Fruit fly (Drosophila melanogaster) whole organism, prepupa: ENCODE measurements around the gene CG5250.

ENCODE experiments used
- CG15336 ChIP-seq: fragments of 200-800 bp; sonication (Bioruptor generic); IDR thresholded peaks from 2 replicates; pipeline ENCODE4 v1.3.6; 2022; ENCODE audit warnings: missing biosample characterization, missing genetic modification characterization
- CG16779 ChIP-seq: fragments of 200-800 bp; sonication (Bioruptor generic); optimal IDR thresholded peaks from 3 replicates; lab custom pipeline; 2017; ENCODE audit warnings: missing biosample characterization, mild to moderate bottlenecking, missing genetic modification characterization
- CG4318 ChIP-seq: fragments of 200-800 bp; sonication (Bioruptor generic); optimal IDR thresholded peaks from 3 replicates; lab custom pipeline; 2017; ENCODE audit warnings: missing biosample characterization, mild to moderate bottlenecking, missing genetic modification characterization
- CG6163 ChIP-seq: fragments of 200-800 bp; sonication (Bioruptor generic); IDR thresholded peaks from 3 replicates; pipeline ENCODE4 v1.3.6; 2022; ENCODE audit warnings: missing biosample characterization, missing genetic modification characterization
- CG6808 ChIP-seq: fragments of 200-800 bp; sonication (Bioruptor generic); optimal IDR thresholded peaks from 3 replicates; lab custom pipeline; 2017; ENCODE audit warnings: missing biosample characterization, missing genetic modification characterization, mild to moderate bottlenecking, moderate library complexity, missing genetic modification reagents
- Ets96B ChIP-seq: fragments of 200-800 bp; optimal IDR thresholded peaks from 2 replicates; lab custom pipeline; 2019; ENCODE audit warnings: missing biosample characterization, mild to moderate bottlenecking, missing genetic modification characterization, moderate library complexity
- Hr4 ChIP-seq: fragments of 200-800 bp; sonication (Bioruptor generic); optimal IDR thresholded peaks from 3 replicates; lab custom pipeline; 2016; ENCODE audit warnings: missing biosample characterization, missing genetic modification characterization
- Met ChIP-seq: fragments of 200-800 bp; sonication (Bioruptor generic); optimal IDR thresholded peaks from 3 replicates; lab custom pipeline; 2016; ENCODE audit warnings: missing biosample characterization, missing genetic modification characterization
- Sox102F ChIP-seq: fragments of 200-800 bp; sonication (Bioruptor generic); optimal IDR thresholded peaks from 2 replicates; lab custom pipeline; 2016; ENCODE audit warnings: missing biosample characterization, mild to moderate bottlenecking, missing genetic modification characterization
- Sox14 ChIP-seq: fragments of 200-800 bp; sonication (Bioruptor generic); optimal IDR thresholded peaks from 3 replicates; lab custom pipeline; 2016; ENCODE audit warnings: missing biosample characterization, missing genetic modification characterization
- acj6 ChIP-seq: fragments of 200-800 bp; sonication (Bioruptor generic); optimal IDR thresholded peaks from 3 replicates; lab custom pipeline; 2016; ENCODE audit warnings: missing biosample characterization, missing genetic modification characterization
- lz ChIP-seq: fragments of 200-800 bp; sonication (Bioruptor generic); optimal IDR thresholded peaks from 3 replicates; lab custom pipeline; 2016; ENCODE audit warnings: missing biosample characterization, missing genetic modification characterization
- topi ChIP-seq: fragments of 200-800 bp; sonication (Bioruptor generic); optimal IDR thresholded peaks from 3 replicates; lab custom pipeline; 2016; ENCODE audit warnings: missing biosample characterization, missing genetic modification characterization
- vri ChIP-seq: fragments of 200-800 bp; sonication (Bioruptor generic); optimal IDR thresholded peaks from 3 replicates; lab custom pipeline; 2016; ENCODE audit warnings: missing biosample characterization, mild to moderate bottlenecking, missing genetic modification characterization

The CG5250 gene

DNA sequence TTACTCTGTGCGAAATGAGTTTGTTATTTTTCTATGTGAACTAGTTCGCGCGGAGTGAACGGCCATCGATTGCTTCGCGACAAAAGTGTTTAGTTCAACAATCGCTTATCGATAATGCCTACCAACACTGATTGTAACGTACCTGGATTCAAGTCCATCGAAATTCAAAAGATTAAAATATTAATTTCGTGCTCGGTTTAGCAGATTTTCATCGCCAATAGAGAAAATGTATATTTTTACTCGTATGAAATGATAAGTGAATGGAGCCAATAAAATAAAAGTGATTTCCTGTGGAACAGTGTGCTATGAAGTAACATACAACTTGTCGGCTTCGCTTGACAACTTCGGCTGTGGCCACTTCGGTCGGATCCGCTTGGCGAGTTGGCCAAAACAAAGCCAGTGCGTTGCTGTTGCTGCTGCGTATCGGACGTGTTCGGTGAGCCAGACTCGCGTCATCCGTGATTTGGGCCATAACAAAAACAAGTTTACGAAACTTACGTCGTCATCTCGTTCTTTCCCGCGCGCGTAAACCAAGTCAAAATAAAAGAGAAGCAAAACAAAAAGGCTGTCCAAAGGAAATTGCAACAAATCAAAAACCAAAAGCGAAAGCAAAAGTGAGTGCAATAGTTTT is 48.7 kb downstream of the CG5250 start, which contains the start of the genes CG5555 and myd (continued):
- peak; percentile 66 for TF ChIP-seq lz (GFP tag; lab: Kevin White, UChicago)
- TF ChIP-seq acj6 (GFP tag; lab: Kevin White, UChicago): peak; percentile 53
- peak; percentile 76 for TF ChIP-seq Sox14 (GFP tag; lab: Kevin White, UChicago)
- peak; percentile 2 for TF ChIP-seq CG4318 (GFP tag; lab: Kevin White, UChicago)
- no peak for TF ChIP-seq CG6808 (GFP tag; lab: Kevin White, UChicago)
- TF ChIP-seq Met (GFP tag; lab: Kevin White, UChicago): peak; percentile 62
- TF ChIP-seq Ets96B (tag; lab: Kevin White, UChicago): peak; percentile 46
- TF ChIP-seq topi: peak; percentile 57
- peak; percentile 73 for TF ChIP-seq Hr4 (GFP tag; lab: Kevin White, UChicago)
- TF ChIP-seq vri (GFP tag; lab: Kevin White, UChicago): peak; percentile 97
- TF ChIP-seq CG16779: no peak
- peak; percentile 74 for TF ChIP-seq CG15336 (GFP tag; lab: Robert Waterston, UW)
- peak; percentile 68 for TF ChIP-seq Sox102F (GFP tag; lab: Kevin White, UChicago)
- peak; percentile 59 for TF ChIP-seq CG6163 (GFP tag; lab: Robert Waterston, UW)
